Fruit fly (Drosophila melanogaster) whole organism, prepupa: ENCODE results near the gene CG14563.

ENCODE experiments used
- CG11902 ChIP-seq: fragments of 200-800 bp; sonication (Bioruptor generic); optimal IDR thresholded peaks from 3 replicates; lab custom pipeline; 2016; ENCODE audit warnings: missing biosample characterization, missing genetic modification characterization
- CG1621 ChIP-seq: fragments of 200-800 bp; sonication (Bioruptor generic); optimal IDR thresholded peaks from 3 replicates; lab custom pipeline; 2018; ENCODE audit warnings: missing biosample characterization, mild to moderate bottlenecking, missing genetic modification characterization
- CG32006 ChIP-seq: fragments of 200-800 bp; sonication (Bioruptor generic); optimal IDR thresholded peaks from 3 replicates; lab custom pipeline; 2017; ENCODE audit warnings: missing biosample characterization, mild to moderate bottlenecking, missing genetic modification characterization
- CG34406 ChIP-seq: fragments of 200-800 bp; sonication (Bioruptor generic); optimal IDR thresholded peaks from 3 replicates; lab custom pipeline; 2016; ENCODE audit warnings: missing biosample characterization, missing genetic modification characterization
- CG6792 ChIP-seq: fragments of 200-800 bp; sonication (Bioruptor generic); optimal IDR thresholded peaks from 3 replicates; lab custom pipeline; 2016; ENCODE audit warnings: missing biosample characterization, missing genetic modification characterization
- Ets21C ChIP-seq: fragments of 200-800 bp; sonication (Bioruptor generic); optimal IDR thresholded peaks from 3 replicates; lab custom pipeline; 2016; ENCODE audit warnings: missing biosample characterization, missing genetic modification characterization
- achi ChIP-seq: fragments of 200-800 bp; sonication (Bioruptor generic); optimal IDR thresholded peaks from 3 replicates; lab custom pipeline; 2016; ENCODE audit warnings: missing biosample characterization, missing genetic modification characterization
- fd85E ChIP-seq: fragments of 200-800 bp; sonication (Bioruptor generic); optimal IDR thresholded peaks from 3 replicates; lab custom pipeline; 2016; ENCODE audit warnings: missing biosample characterization, missing genetic modification characterization

dm6 chr3L:21879344-21879743 is 37.2 kb upstream of the CG14563 start:
- peak; percentile 53 for TF ChIP-seq CG1621 (tag; lab: Kevin White, UChicago)
- peak; percentile 63 for TF ChIP-seq achi (GFP tag; lab: Kevin White, UChicago)
- no peak for TF ChIP-seq CG6792
- no peak for TF ChIP-seq CG32006 (GFP tag; lab: Kevin White, UChicago)
- no peak for TF ChIP-seq CG34406 (GFP tag; lab: Kevin White, UChicago)
- no peak for TF ChIP-seq CG11902 (GFP tag; lab: Kevin White, UChicago)
- no peak for TF ChIP-seq Ets21C (GFP tag; lab: Kevin White, UChicago)
- TF ChIP-seq fd85E = peak; percentile 71
